Fruit fly (Drosophila melanogaster) whole organism, embryonic: ENCODE measurements around the gene Ror.

ENCODE experiments used
- BEAF-32 ChIP-seq: fragments of 200-800 bp; sonication (Bioruptor generic); optimal IDR thresholded peaks from 3 replicates; lab custom pipeline; 2017; ENCODE audit warnings: missing biosample characterization, missing genetic modification characterization, mild to moderate bottlenecking, moderate library complexity, missing genetic modification reagents
- Bgb ChIP-seq: fragments of 200-800 bp; sonication (Bioruptor generic); IDR thresholded peaks from 2 replicates; pipeline ENCODE4 v1.3.6; 2022; ENCODE audit warnings: missing biosample characterization, missing genetic modification characterization; ENCODE audit not compliant: partially characterized antibody
- CG10267 ChIP-seq: fragments of 200-800 bp; sonication (Bioruptor generic); optimal IDR thresholded peaks from 2 replicates; lab custom pipeline; 2018; ENCODE audit warnings: missing biosample characterization, mild to moderate bottlenecking, missing genetic modification characterization, moderate library complexity
- CG11085 ChIP-seq: fragments of 200-800 bp; sonication (Bioruptor generic); IDR thresholded peaks from 2 replicates; pipeline ENCODE4 v1.3.6; 2022; ENCODE audit warnings: missing biosample characterization, missing genetic modification characterization
- CG12744 ChIP-seq: fragments of 200-800 bp; sonication (Bioruptor generic); optimal IDR thresholded peaks from 2 replicates; lab custom pipeline; 2016; ENCODE audit warnings: missing biosample characterization, missing genetic modification characterization
- CG14860 ChIP-seq: fragments of 200-800 bp; sonication (Bioruptor generic); IDR thresholded peaks from 3 replicates; pipeline ENCODE4 v1.3.6; 2022; ENCODE audit warnings: missing biosample characterization, missing genetic modification characterization; ENCODE audit not compliant: partially characterized antibody
- CG15601 ChIP-seq: fragments of 200-800 bp; sonication (Bioruptor generic); optimal IDR thresholded peaks from 3 replicates; lab custom pipeline; 2019; ENCODE audit warnings: missing biosample characterization, mild to moderate bottlenecking, missing genetic modification characterization, moderate library complexity
- CG1603 ChIP-seq: fragments of 200-800 bp; sonication (Bioruptor generic); optimal IDR thresholded peaks from 2 replicates; lab custom pipeline; 2019; ENCODE audit warnings: missing biosample characterization, mild to moderate bottlenecking, missing genetic modification characterization, moderate library complexity
- CG1647 ChIP-seq: fragments of 200-800 bp; sonication (Bioruptor generic); optimal IDR thresholded peaks from 3 replicates; lab custom pipeline; 2016; ENCODE audit warnings: missing biosample characterization, missing genetic modification characterization
- CG16813 ChIP-seq: fragments of 200-800 bp; sonication (Bioruptor generic); IDR thresholded peaks from 3 replicates; pipeline ENCODE4 v1.3.6; 2022; ENCODE audit warnings: missing biosample characterization, missing genetic modification characterization; ENCODE audit not compliant: partially characterized antibody
- CG17186 ChIP-seq: fragments of 200-800 bp; sonication (Bioruptor generic); optimal IDR thresholded peaks from 3 replicates; lab custom pipeline; 2017; ENCODE audit warnings: missing biosample characterization, missing genetic modification reagents, missing genetic modification characterization
- CG17802 ChIP-seq: fragments of 200-800 bp; sonication (Bioruptor generic); optimal IDR thresholded peaks from 2 replicates; lab custom pipeline; 2018; ENCODE audit warnings: missing biosample characterization, mild to moderate bottlenecking, missing genetic modification characterization, moderate library complexity
- CG1792 ChIP-seq: fragments of 200-800 bp; sonication (Bioruptor generic); optimal IDR thresholded peaks from 2 replicates; lab custom pipeline; 2016; ENCODE audit warnings: missing biosample characterization, missing genetic modification characterization
- CG30020 ChIP-seq: fragments of 200-800 bp; optimal IDR thresholded peaks from 2 replicates; lab custom pipeline; 2019; ENCODE audit warnings: missing biosample characterization, mild to moderate bottlenecking, missing genetic modification characterization, moderate library complexity
- CG3065 ChIP-seq: fragments of 200-800 bp; sonication (Bioruptor generic); optimal IDR thresholded peaks from 2 replicates; lab custom pipeline; 2016; ENCODE audit warnings: missing biosample characterization, missing genetic modification characterization
- CG32532 ChIP-seq: fragments of 200-800 bp; sonication (Bioruptor generic); IDR thresholded peaks from 2 replicates; pipeline ENCODE4 v1.3.6; 2022; ENCODE audit warnings: missing biosample characterization, missing genetic modification characterization
- CG33213 ChIP-seq: fragments of 200-800 bp; sonication (Bioruptor generic); optimal IDR thresholded peaks from 3 replicates; lab custom pipeline; 2016; ENCODE audit warnings: missing biosample characterization, missing genetic modification characterization
- CG33557 ChIP-seq: fragments of 200-800 bp; sonication (Bioruptor generic); optimal IDR thresholded peaks from 2 replicates; lab custom pipeline; 2019; ENCODE audit warnings: missing biosample characterization, mild to moderate bottlenecking, missing genetic modification characterization, moderate library complexity
- CG34376 ChIP-seq: fragments of 200-800 bp; sonication (Bioruptor generic); optimal IDR thresholded peaks from 2 replicates; lab custom pipeline; 2018; ENCODE audit warnings: missing biosample characterization, mild to moderate bottlenecking, missing genetic modification characterization
- CG34422 ChIP-seq: fragments of 200-800 bp; sonication (Bioruptor generic); IDR thresholded peaks from 3 replicates; pipeline ENCODE4 v1.3.6; 2022; ENCODE audit warnings: missing biosample characterization, missing genetic modification characterization
- CG3995 ChIP-seq: fragments of 200-800 bp; sonication (Bioruptor generic); optimal IDR thresholded peaks from 3 replicates; lab custom pipeline; 2016; ENCODE audit warnings: missing biosample characterization, missing genetic modification characterization
- CG4617 ChIP-seq: fragments of 200-800 bp; sonication (Bioruptor generic); optimal IDR thresholded peaks from 3 replicates; lab custom pipeline; 2016; ENCODE audit warnings: missing biosample characterization, missing genetic modification characterization, borderline replicate concordance
- CG6765 ChIP-seq: fragments of 200-800 bp; sonication (Bioruptor generic); optimal IDR thresholded peaks from 3 replicates; lab custom pipeline; 2017; ENCODE audit warnings: missing biosample characterization, mild to moderate bottlenecking, missing genetic modification characterization
- CG8290 ChIP-seq, 3 experiments: fragments of 200-800 bp; sonication (Bioruptor generic); optimal IDR thresholded peaks; 2 replicates each; lab custom pipeline; 2016 to 2019; ENCODE audit warnings: missing biosample characterization in 3 of 3, missing genetic modification characterization in 3 of 3, mild to moderate bottlenecking in 2 of 3, moderate library complexity in 1 of 3
- CG8478 ChIP-seq: fragments of >200 bp; optimal IDR thresholded peaks from 2 replicates; lab custom pipeline; 2018
- CG9797 ChIP-seq: fragments of 200-800 bp; sonication (Bioruptor generic); optimal IDR thresholded peaks from 3 replicates; lab custom pipeline; 2018; ENCODE audit warnings: missing biosample characterization, mild to moderate bottlenecking, missing genetic modification characterization
- Ets97D ChIP-seq: fragments of 200-800 bp; sonication (Bioruptor generic); optimal IDR thresholded peaks from 3 replicates; lab custom pipeline; 2016; ENCODE audit warnings: missing biosample characterization, missing genetic modification characterization
- MBD-R2 ChIP-seq: fragments of 200-800 bp; sonication (Bioruptor generic); IDR thresholded peaks from 2 replicates; pipeline ENCODE4 v1.3.6; 2022; ENCODE audit warnings: missing biosample characterization, missing genetic modification characterization
- MESR4 ChIP-seq: fragments of 200-800 bp; sonication (Bioruptor generic); optimal IDR thresholded peaks from 2 replicates; lab custom pipeline; 2018; ENCODE audit warnings: missing biosample characterization, mild to moderate bottlenecking, missing genetic modification characterization, moderate library complexity
- Med ChIP-seq: fragments of 200-800 bp; sonication (Bioruptor generic); peaks from one replicate; lab custom pipeline; 2016; ENCODE audit warnings: missing biosample characterization, missing genetic modification characterization, mild to moderate bottlenecking, inconsistent platforms, moderate library complexity
- NC2β ChIP-seq: fragments of 200-800 bp; sonication (Bioruptor generic); optimal IDR thresholded peaks from 2 replicates; lab custom pipeline; 2016; ENCODE audit warnings: missing biosample characterization, missing genetic modification characterization
- Sry-δ ChIP-seq: fragments of 200-800 bp; sonication (Bioruptor generic); optimal IDR thresholded peaks from 2 replicates; lab custom pipeline; 2016; ENCODE audit warnings: missing biosample characterization, missing genetic modification characterization
- YL-1 ChIP-seq: fragments of 200-800 bp; sonication (Bioruptor generic); optimal IDR thresholded peaks from 3 replicates; lab custom pipeline; 2017; ENCODE audit warnings: missing biosample characterization, mild to moderate bottlenecking, missing genetic modification characterization
- bigmax ChIP-seq: fragments of 200-800 bp; sonication (Bioruptor generic); optimal IDR thresholded peaks from 2 replicates; lab custom pipeline; 2018; ENCODE audit warnings: missing biosample characterization, mild to moderate bottlenecking, missing genetic modification characterization
- ci ChIP-seq: fragments of 200-800 bp; sonication (Bioruptor generic); IDR thresholded peaks from 3 replicates; pipeline ENCODE4 v1.3.6; 2022; ENCODE audit warnings: missing biosample characterization, missing genetic modification characterization
- ewg ChIP-seq: fragments of 200-800 bp; sonication (Bioruptor generic); optimal IDR thresholded peaks from 3 replicates; lab custom pipeline; 2017; ENCODE audit warnings: mild to moderate bottlenecking, missing biosample characterization, missing genetic modification reagents, missing genetic modification characterization
- fd96Cb ChIP-seq: fragments of 200-800 bp; sonication (Bioruptor generic); optimal IDR thresholded peaks from 2 replicates; lab custom pipeline; 2018; ENCODE audit warnings: missing biosample characterization, mild to moderate bottlenecking, missing genetic modification characterization, moderate library complexity
- org-1 ChIP-seq: fragments of 200-800 bp; sonication (Bioruptor generic); optimal IDR thresholded peaks from 2 replicates; lab custom pipeline; 2017; ENCODE audit warnings: missing biosample characterization, missing genetic modification characterization
- otp ChIP-seq: fragments of 200-800 bp; sonication (Bioruptor generic); IDR thresholded peaks from 3 replicates; pipeline ENCODE4, ENCODE4 v1.3.6; 2022; ENCODE audit warnings: missing biosample characterization, missing genetic modification characterization
- p53 ChIP-seq: fragments of 200-800 bp; sonication (Bioruptor generic); optimal IDR thresholded peaks from 2 replicates; lab custom pipeline; 2016; ENCODE audit warnings: missing biosample characterization, missing genetic modification characterization
- pzg ChIP-seq: fragments of 200-800 bp; sonication (Bioruptor generic); optimal IDR thresholded peaks from 3 replicates; lab custom pipeline; 2018; ENCODE audit warnings: missing biosample characterization, mild to moderate bottlenecking, missing genetic modification characterization, moderate library complexity
- sens ChIP-seq: fragments of 200-800 bp; sonication (Bioruptor generic); peaks from one replicate; lab custom pipeline; 2016; ENCODE audit warnings: missing biosample characterization, missing genetic modification characterization
- slbo ChIP-seq: fragments of 200-800 bp; sonication (Bioruptor generic); IDR thresholded peaks from 2 replicates; pipeline ENCODE4 v1.3.6; 2022; ENCODE audit warnings: missing biosample characterization, missing genetic modification characterization
- stwl ChIP-seq: fragments of 200-800 bp; sonication (Bioruptor generic); optimal IDR thresholded peaks from 3 replicates; lab custom pipeline; 2018; ENCODE audit warnings: missing biosample characterization, mild to moderate bottlenecking, missing genetic modification characterization, moderate library complexity
- tin ChIP-seq: fragments of 200-800 bp; sonication (Bioruptor generic); optimal IDR thresholded peaks from 3 replicates; lab custom pipeline; 2016; ENCODE audit warnings: missing biosample characterization, missing genetic modification characterization
- trh ChIP-seq: fragments of 200-800 bp; sonication (Bioruptor generic); optimal IDR thresholded peaks from 2 replicates; lab custom pipeline; 2016; ENCODE audit warnings: missing biosample characterization, missing genetic modification characterization
- wek ChIP-seq: fragments of 200-800 bp; sonication (Bioruptor generic); optimal IDR thresholded peaks from 3 replicates; lab custom pipeline; 2018; ENCODE audit warnings: missing biosample characterization, mild to moderate bottlenecking, missing genetic modification characterization, moderate library complexity

The Ror gene

dm6 chr2L:10203933-10204509 is 47.6 kb upstream of the Ror start, which contains the start of gene CG34159 (continued):
- TF ChIP-seq wek (GFP tag; lab: Kevin White, UChicago) = peak; percentile 95
- no peak for TF ChIP-seq CG14860 (GFP tag; lab: Robert Waterston, UW)
- peak; percentile 62 for TF ChIP-seq YL-1 (GFP tag; lab: Kevin White, UChicago)
- peak; percentile 12 for TF ChIP-seq CG10267 (tag; lab: Kevin White, UChicago)
- peak; percentile 7 for TF ChIP-seq Ets97D
- peak; percentile 17 for TF ChIP-seq CG1603
- peak; percentile 46; the same call in 1 of the 2 replicates for TF ChIP-seq MBD-R2 (GFP tag; lab: Robert Waterston, UW)
- peak; percentile 90 for TF ChIP-seq CG4617 (GFP tag; lab: Kevin White, UChicago)
- TF ChIP-seq CG11085 (GFP tag; lab: Robert Waterston, UW) = no peak
- peak; percentile 65 for TF ChIP-seq CG9797 (GFP tag; lab: Kevin White, UChicago)
- no peak for TF ChIP-seq NC2β
- peak; percentile 40 for TF ChIP-seq stwl (tag; lab: Kevin White, UChicago)
- TF ChIP-seq CG6765 = no peak
- peak; percentile 40 for TF ChIP-seq CG3995 (GFP tag; lab: Kevin White, UChicago)

- TF ChIP-seq Med (GFP tag; lab: Kevin White, UChicago) = peak; percentile 53
- TF ChIP-seq CG17802 = no peak
- 0 out of 3 replicates have a peak, but pooled peaks have one; percentile 24 for TF ChIP-seq CG34422 (GFP tag; lab: Robert Waterston, UW)
- TF ChIP-seq CG8478 = no peak
Measured at dm6 chr2L:10205940-10206339, 45.7 kb upstream of the Ror start.

dm6 chr2L:10206633-10207162 is 44.9 kb upstream of the Ror start, which contains the start of gene Snx17:
Snx17 (minus strand) TSS chr2L:10206961.
- TF ChIP-seq CG1792 (GFP tag; lab: Kevin White, UChicago) (no peak), pzg (GFP tag; lab: Kevin White, UChicago) (peak; percentile 43), sens (GFP tag; lab: Kevin White, UChicago) (no peak), Sry-δ (GFP tag; lab: Kevin White, UChicago) (no peak), CG3065 (GFP tag; lab: Kevin White, UChicago) (no peak), CG32532 (no peak), slbo (GFP tag; lab: Robert Waterston, UW) (no peak), CG17186 (GFP tag; lab: Kevin White, UChicago) (no peak), otp (GFP tag; lab: Robert Waterston, UW) (no peak), Bgb (GFP tag; lab: Robert Waterston, UW) (0 out of 2 replicates have a peak, but pooled peaks have one; percentile 8), p53 (GFP tag; lab: Kevin White, UChicago) (no peak), trh (GFP tag; lab: Kevin White, UChicago) (no peak), CG8290 (GFP tag; optimal IDR thresholded peaks at IDR 0.05; lab: Kevin White, UChicago) (no peak), CG8290 (tag; optimal IDR thresholded peaks at IDR 0.05; lab: Kevin White, UChicago) (no peak), CG16813 (GFP tag; lab: Robert Waterston, UW) (0 out of 3 replicates have a peak, but pooled peaks have one; percentile 22), org-1 (GFP tag; lab: Kevin White, UChicago) (no peak), CG34376 (no peak), MESR4 (peak; percentile 67), ci (0 out of 3 replicates have a peak, but pooled peaks have one; percentile 21), tin (no peak), bigmax (no peak), CG1647 (GFP tag; lab: Kevin White, UChicago) (no peak), BEAF-32 (peak; percentile 3), ewg (peak; percentile 12), CG30020 (tag; lab: Kevin White, UChicago) (peak; percentile 19), CG12744 (no peak), fd96Cb (tag; lab: Kevin White, UChicago) (no peak), CG15601 (no peak), CG33557 (no peak), CG33213 (no peak)
